Fruit fly (Drosophila melanogaster): Measurements from ENCODE around the gene RhoGAP16F.
A peak's percentile ranks its signal among the peaks of the same experiment; 100 is the strongest.

RhoGAP16F gene

dm6 chrX:18116811-18117383 is 24.0 kb downstream of the RhoGAP16F start, which contains the start of gene wupA (continued):
- TF ChIP-seq sd (tag; optimal IDR thresholded peaks at IDR 0.05) (peak; percentile 43), CG11456 (GFP tag; IDR thresholded peaks at IDR 0.05) (no peak), ftz-f1 (GFP tag; optimal IDR thresholded peaks at IDR 0.05) (peak; percentile 40), Ravus (GFP tag; IDR thresholded peaks at IDR 0.05) (no peak), lilli (GFP tag; optimal IDR thresholded peaks at IDR 0.05) (no peak), sqz (GFP tag; optimal IDR thresholded peaks at IDR 0.05) (no peak), tio (GFP tag; optimal IDR thresholded peaks at IDR 0.05) (no peak), CG12236 (GFP tag; optimal IDR thresholded peaks at IDR 0.05) (no peak), Pdp1 (GFP tag; optimal IDR thresholded peaks at IDR 0.05) (peak in 1 of 2 experiments; percentile 21), E2f1 (GFP tag; IDR thresholded peaks at IDR 0.05) (no peak), Tbp (GFP tag; optimal IDR thresholded peaks at IDR 0.05) (no peak), zen2 (GFP tag; IDR thresholded peaks at IDR 0.05; ENCODE audit: partially characterized antibody) (no peak), crol (GFP tag; IDR thresholded peaks at IDR 0.05) (peak; percentile 35; the same call in 1 of the 2 replicates), lmd (GFP tag; IDR thresholded peaks at IDR 0.05) (no peak), Atf-2 (GFP tag; optimal IDR thresholded peaks at IDR 0.05) (no peak), CG9797 (GFP tag; optimal IDR thresholded peaks at IDR 0.05) (no peak), Sry-β (GFP tag; optimal IDR thresholded peaks at IDR 0.05) (no peak), chinmo (GFP tag; IDR thresholded peaks at IDR 0.05; ENCODE audit: partially characterized antibody) (0 out of 4 replicates have a peak, but pooled peaks have one; percentile 19), kah (GFP tag; optimal IDR thresholded peaks at IDR 0.05) (peak; percentile 31), Max (GFP tag; optimal IDR thresholded peaks at IDR 0.05) (no peak)

dm6 chrX:18118519-18118918 is 25.6 kb downstream of the RhoGAP16F start:
- peak; percentile 81 for TF ChIP-seq CG12769 (tag; optimal IDR thresholded peaks at IDR 0.05)
- TF ChIP-seq CG7372 (GFP tag; IDR thresholded peaks at IDR 0.05), result no peak
- TF ChIP-seq CG10543 (GFP tag; optimal IDR thresholded peaks at IDR 0.05), result peak; percentile 42
- TF ChIP-seq CG7963 (GFP tag; IDR thresholded peaks at IDR 0.05; ENCODE audit: partially characterized antibody), result no peak
- TF ChIP-seq CG10274 (GFP tag; optimal IDR thresholded peaks at IDR 0.05), result peak; percentile 86
- peak; percentile 39 for TF ChIP-seq sd (tag; optimal IDR thresholded peaks at IDR 0.05)

dm6 chrX:18125520-18125919 is 32.6 kb downstream of the RhoGAP16F start:
- TF ChIP-seq CG6683 (GFP tag; optimal IDR thresholded peaks at IDR 0.05) (peak; percentile 12), Nf-YC (tag; optimal IDR thresholded peaks at IDR 0.05) (peak; percentile 2), CoRest (tag; optimal IDR thresholded peaks at IDR 0.05) (peak; percentile 39), CG17361 (GFP tag; IDR thresholded peaks at IDR 0.05) (0 out of 3 replicates have a peak, but pooled peaks have one; percentile 14), HLHmδ (GFP tag; optimal IDR thresholded peaks at IDR 0.05) (no peak), BtbVII (GFP tag; optimal IDR thresholded peaks at IDR 0.05) (peak; percentile 56), D19B (GFP tag; optimal IDR thresholded peaks at IDR 0.05) (peak; percentile 8), CG16779 (GFP tag; IDR thresholded peaks at IDR 0.05) (no peak), CG9437 (GFP tag; optimal IDR thresholded peaks at IDR 0.05) (peak; percentile 3), CG17186 (GFP tag; optimal IDR thresholded peaks at IDR 0.05) (no peak), vnd (GFP tag; IDR thresholded peaks at IDR 0.05; ENCODE audit: partially characterized antibody) (no peak), Deaf1 (tag; optimal IDR thresholded peaks at IDR 0.05) (peak; percentile 49), grau (tag; optimal IDR thresholded peaks at IDR 0.05) (peak; percentile 46), Lim3 (GFP tag; IDR thresholded peaks at IDR 0.05) (no peak), unpg (GFP tag; optimal IDR thresholded peaks at IDR 0.05) (peak; percentile 13), Hand (GFP tag; optimal IDR thresholded peaks at IDR 0.05) (peak; percentile 60), zfh2 (GFP tag; optimal IDR thresholded peaks at IDR 0.05) (peak; percentile 7), Fer1 (GFP tag; optimal IDR thresholded peaks at IDR 0.05) (peak; percentile 57), CG2120 (GFP tag; optimal IDR thresholded peaks at IDR 0.05) (peak; percentile 51), Ptx1 (GFP tag; IDR thresholded peaks at IDR 0.05) (0 out of 2 replicates have a peak, but pooled peaks have one; percentile 18), Meics (GFP tag; optimal IDR thresholded peaks at IDR 0.05) (peak; percentile 64), bcd (GFP tag; optimal IDR thresholded peaks at IDR 0.05) (peak; percentile 30), lilli (GFP tag; optimal IDR thresholded peaks at IDR 0.05) (peak; percentile 15), sug (tag; optimal IDR thresholded peaks at IDR 0.05) (peak; percentile 8)

All from whole organism, embryonic.